Worm (Caenorhabditis elegans): ENCODE measurements around the gene clip-1.

- TF ChIP-seq mab-5 (tag; optimal IDR thresholded peaks at IDR 0.05) (no peak), ces-1 (GFP tag; optimal IDR thresholded peaks at IDR 0.05) (no peak), ztf-11 (tag; optimal IDR thresholded peaks at IDR 0.05) (no peak), blmp-1 (tag; optimal IDR thresholded peaks at IDR 0.05) (no peak)
These were observed 13.9 kb downstream of the clip-1 start for ce11 chrIII:9254988-9255387.
